Fruit fly (Drosophila melanogaster): ENCODE measurements around the gene CG32548.

DNA sequence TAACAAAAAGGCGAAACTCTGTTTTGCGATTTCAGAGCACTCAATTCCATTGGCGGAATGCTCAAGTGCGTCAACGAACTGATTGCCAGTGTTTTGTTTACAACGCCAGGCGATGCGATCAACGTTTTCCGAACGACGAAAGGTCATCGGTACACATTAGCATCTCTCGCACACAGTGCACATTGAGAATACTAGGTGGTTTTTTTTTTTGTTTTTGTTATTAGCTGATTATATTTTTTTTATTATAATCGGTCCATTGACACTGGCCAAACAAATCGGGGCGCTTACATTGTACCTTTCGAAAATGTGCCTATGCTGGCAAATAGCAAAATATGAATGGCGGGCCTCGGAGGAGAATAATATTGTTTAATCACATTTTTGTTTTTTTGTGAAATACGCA lies 45.2 kb downstream of the CG32548 start:
- TF ChIP-seq gl (tag; optimal IDR thresholded peaks at IDR 0.05) = no peak
- no peak for TF ChIP-seq CG13204 (GFP tag; optimal IDR thresholded peaks at IDR 0.05)
